Fruit fly (Drosophila melanogaster) whole organism: ENCODE measurements around the gene Klp61F.
"Not testable (repeated sequence)": the region's sequence is repeated elsewhere in the genome, so short reads cannot be mapped to it uniquely, and the experiment has no call there.

Source experiments
- CG8478 ChIP-seq: fragments of >200 bp; optimal IDR thresholded peaks from 2 replicates; lab custom pipeline; 2018; ENCODE audit warnings: inconsistent platforms
- Dll ChIP-seq: fragments of >200 bp; optimal IDR thresholded peaks from 2 replicates; lab custom pipeline; 2017
- EcR ChIP-seq, 2 experiments: fragments of >200 bp; optimal IDR thresholded peaks; 2 replicates each; lab custom pipeline; 2017; ENCODE audit warnings: missing biosample characterization in 2 of 2, missing genetic modification characterization in 2 of 2, missing genetic modification reagents in 2 of 2
- pan ChIP-seq: fragments of >200 bp; optimal IDR thresholded peaks from 2 replicates; lab custom pipeline; 2017
- psq ChIP-seq: fragments of >200 bp; optimal IDR thresholded peaks from 2 replicates; lab custom pipeline; 2017
- usp ChIP-seq: fragments of >200 bp; optimal IDR thresholded peaks from 2 replicates; lab custom pipeline; 2017; ENCODE audit warnings: missing biosample characterization, missing genetic modification characterization, mixed read lengths

Klp61F gene

DNA sequence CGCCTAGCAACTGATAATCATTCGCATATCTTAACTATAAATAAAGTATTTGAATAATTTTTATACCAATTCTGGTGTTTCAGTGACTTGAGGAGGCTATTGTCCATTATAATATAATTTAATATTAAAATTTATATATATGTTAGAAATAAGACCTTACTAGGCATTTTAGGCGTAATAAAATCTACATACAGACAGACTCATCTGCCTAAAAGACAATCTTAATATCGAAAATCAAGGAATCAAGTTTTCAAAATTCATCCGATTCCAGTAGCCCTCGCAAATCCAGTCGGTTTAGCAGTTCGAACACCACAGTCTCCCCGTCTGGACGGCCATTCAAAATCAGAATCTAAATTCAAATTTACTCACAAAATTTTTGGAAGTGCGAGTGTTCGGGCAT lies 6.0 kb upstream of the Klp61F start, which contains the start of the genes CG9130 and CG9133:
CG9130 (plus strand) TSS at position 301 of the 400 bp plus-strand sequence.
CG9133 (plus strand) TSS at position 301 of the 400 bp plus-strand sequence.
- TF ChIP-seq CG8478 (lab: Kevin White, UChicago) (no peak), Dll (lab: Kevin White, UChicago) (no peak), usp (GFP tag; lab: Kevin White, UChicago) (no peak), EcR (GFP tag; optimal IDR thresholded peaks at IDR 0.05; lab: Kevin White, UChicago) (no peak), pan (lab: Kevin White, UChicago) (no peak), psq (lab: Kevin White, UChicago) (no peak)

- TF ChIP-seq Dll (lab: Kevin White, UChicago) (no peak), CG8478 (lab: Kevin White, UChicago) (no peak), psq (lab: Kevin White, UChicago) (no peak), pan (lab: Kevin White, UChicago) (no peak), EcR (GFP tag; optimal IDR thresholded peaks at IDR 0.05; lab: Kevin White, UChicago) (no peak), usp (GFP tag; lab: Kevin White, UChicago) (no peak)
Observed at dm6 chr3L:1250396-1250795, 4.7 kb upstream of the Klp61F start, which contains the start of gene Bfc. TSS of gene Bfc (plus strand) at chr3L:1250696.

DNA sequence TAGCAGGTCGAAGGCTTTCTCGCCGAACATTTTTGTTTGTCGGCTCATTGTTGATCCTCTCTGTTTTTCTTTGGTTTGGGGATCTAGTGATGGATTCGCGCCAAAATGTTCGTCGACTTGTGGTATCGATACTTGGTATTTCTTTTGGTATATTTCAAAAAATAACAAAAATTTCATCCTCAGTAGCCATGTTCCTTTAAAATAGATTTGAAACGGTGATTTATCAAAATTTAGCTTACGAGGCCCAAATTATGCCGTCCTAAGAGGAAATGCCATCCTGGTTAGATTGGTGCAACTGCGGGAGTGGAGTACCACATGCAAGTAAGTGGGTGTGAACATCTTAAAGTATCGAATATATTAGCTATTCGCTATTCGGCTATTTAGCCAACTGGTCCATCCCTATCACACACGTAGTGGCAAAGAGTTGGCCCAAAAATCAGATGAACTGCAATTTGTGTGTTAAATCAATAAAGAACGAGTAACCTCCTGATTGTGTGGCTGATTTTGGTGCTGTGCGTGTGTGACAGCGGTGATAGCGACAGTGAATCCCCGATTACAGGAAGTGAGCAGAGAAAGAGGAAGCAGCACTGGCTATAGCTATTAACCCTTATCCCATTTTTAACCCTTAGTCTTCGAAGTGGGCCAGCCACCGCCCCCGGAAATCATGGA lies 2.1 kb upstream of the Klp61F start, which contains the start of the genes Psf1 and Sac1:
Psf1 (minus strand) TSS at position 51 of the 669 bp plus-strand sequence.
Sac1 (plus strand) TSS at position 191 of the 669 bp plus-strand sequence.
- no peak for TF ChIP-seq pan (lab: Kevin White, UChicago)
- TF ChIP-seq psq (lab: Kevin White, UChicago): no peak
- TF ChIP-seq Dll (lab: Kevin White, UChicago): no peak
- no peak for TF ChIP-seq EcR (GFP tag; optimal IDR thresholded peaks at IDR 0.05; lab: Kevin White, UChicago)
- TF ChIP-seq CG8478 (lab: Kevin White, UChicago): no peak
- no peak for TF ChIP-seq usp (GFP tag; lab: Kevin White, UChicago)

DNA sequence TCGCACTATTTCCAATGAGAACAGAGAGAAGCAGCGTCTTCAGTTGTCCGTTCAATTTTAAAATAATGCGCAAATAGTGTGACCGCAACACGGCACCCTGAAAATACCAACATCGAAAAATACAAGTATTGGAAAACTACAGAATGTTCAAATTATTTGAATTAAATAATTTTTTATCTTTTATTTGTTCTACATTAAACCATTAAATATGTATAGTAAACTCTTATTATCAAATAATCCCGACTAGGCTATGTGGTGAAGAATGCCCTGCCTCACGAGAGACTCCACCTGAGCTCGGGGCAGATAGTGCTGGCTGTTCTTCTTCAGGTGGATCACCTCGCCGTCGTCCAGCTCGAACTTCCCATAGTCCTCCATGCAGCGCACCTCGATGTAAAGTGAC lies 1.1 kb upstream of the Klp61F start, which contains the start of gene CG32318:
CG32318 (minus strand) TSS at position 101 of the 400 bp plus-strand sequence.
- not testable (repeated sequence) for TF ChIP-seq psq (lab: Kevin White, UChicago); CG8478 (lab: Kevin White, UChicago); EcR (GFP tag; optimal IDR thresholded peaks at IDR 0.05; lab: Kevin White, UChicago)

DNA sequence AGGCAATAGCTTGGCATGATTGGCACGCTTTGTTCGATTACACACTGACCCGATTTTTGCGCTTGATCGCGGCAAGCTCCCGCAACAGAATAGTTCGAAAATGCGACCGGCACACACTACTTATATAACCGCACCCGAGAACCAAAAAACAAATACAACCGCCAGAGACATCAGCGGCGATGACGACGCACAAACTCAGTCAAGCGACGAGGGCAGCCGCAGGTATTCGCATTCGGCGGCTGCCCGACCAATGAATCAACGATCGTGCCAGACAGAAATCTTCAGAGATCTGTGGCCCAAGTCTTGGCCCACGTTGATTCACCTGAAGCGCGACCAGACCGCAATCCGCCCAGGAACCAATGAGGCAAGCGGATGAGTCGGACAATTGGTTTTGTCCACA lies 7.5 kb downstream of the Klp61F start, which contains the start of gene CG9192:
CG9192 (minus strand) TSS at position 101 of the 400 bp plus-strand sequence.
- no peak for TF ChIP-seq usp (GFP tag; lab: Kevin White, UChicago)
- TF ChIP-seq psq (lab: Kevin White, UChicago): no peak
- no peak for TF ChIP-seq EcR (GFP tag; optimal IDR thresholded peaks at IDR 0.05; lab: Kevin White, UChicago)
- no peak for TF ChIP-seq Dll (lab: Kevin White, UChicago)
- no peak for TF ChIP-seq pan (lab: Kevin White, UChicago)
- no peak for TF ChIP-seq CG8478 (lab: Kevin White, UChicago)

DNA sequence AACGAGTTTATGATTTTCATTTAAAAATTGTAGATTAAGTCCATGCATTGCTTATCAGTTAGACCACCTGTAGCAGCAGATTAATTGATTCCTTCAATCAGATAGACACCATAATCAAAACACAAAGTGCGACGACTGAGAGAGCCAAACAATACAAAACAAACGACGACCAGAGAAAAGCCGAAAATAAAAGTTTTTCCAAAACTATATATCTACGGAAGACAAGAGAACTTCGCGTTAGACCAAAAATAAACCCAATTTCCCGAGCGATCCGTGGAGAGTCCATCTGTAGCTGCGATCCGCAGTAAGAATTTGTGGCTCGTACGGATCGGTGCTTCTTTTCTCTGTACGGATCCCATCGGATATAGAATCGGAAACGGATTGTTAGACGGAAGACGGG lies 10.3 kb downstream of the Klp61F start, which contains the start of gene galene:
galene (plus strand) TSS at position 301 of the 400 bp plus-strand sequence.
- TF ChIP-seq EcR (GFP tag; optimal IDR thresholded peaks at IDR 0.05; lab: Kevin White, UChicago): no peak
- no peak for TF ChIP-seq Dll (lab: Kevin White, UChicago)
- TF ChIP-seq pan (lab: Kevin White, UChicago): no peak
- TF ChIP-seq usp (GFP tag; lab: Kevin White, UChicago): no peak
- no peak for TF ChIP-seq CG8478 (lab: Kevin White, UChicago)
- no peak for TF ChIP-seq psq (lab: Kevin White, UChicago)

- TF ChIP-seq psq (lab: Kevin White, UChicago) (no peak), Dll (lab: Kevin White, UChicago) (no peak), EcR (GFP tag; optimal IDR thresholded peaks at IDR 0.05; lab: Kevin White, UChicago) (no peak), pan (lab: Kevin White, UChicago) (no peak), CG8478 (lab: Kevin White, UChicago) (no peak), usp (GFP tag; lab: Kevin White, UChicago) (no peak)
Observed at dm6 chr3L:1233830-1234229, 11.9 kb downstream of the Klp61F start, which contains the start of gene CG33966. TSS of gene CG33966 (plus strand) at chr3L:1234130.

- TF ChIP-seq pan (lab: Kevin White, UChicago) (no peak), EcR (GFP tag; optimal IDR thresholded peaks at IDR 0.05; lab: Kevin White, UChicago) (no peak), Dll (lab: Kevin White, UChicago) (no peak)
Observed at dm6 chr3L:1232582-1232981, 13.1 kb downstream of the Klp61F start, which contains the start of gene CG33965. TSS of gene CG33965 (plus strand) at chr3L:1232882.

DNA sequence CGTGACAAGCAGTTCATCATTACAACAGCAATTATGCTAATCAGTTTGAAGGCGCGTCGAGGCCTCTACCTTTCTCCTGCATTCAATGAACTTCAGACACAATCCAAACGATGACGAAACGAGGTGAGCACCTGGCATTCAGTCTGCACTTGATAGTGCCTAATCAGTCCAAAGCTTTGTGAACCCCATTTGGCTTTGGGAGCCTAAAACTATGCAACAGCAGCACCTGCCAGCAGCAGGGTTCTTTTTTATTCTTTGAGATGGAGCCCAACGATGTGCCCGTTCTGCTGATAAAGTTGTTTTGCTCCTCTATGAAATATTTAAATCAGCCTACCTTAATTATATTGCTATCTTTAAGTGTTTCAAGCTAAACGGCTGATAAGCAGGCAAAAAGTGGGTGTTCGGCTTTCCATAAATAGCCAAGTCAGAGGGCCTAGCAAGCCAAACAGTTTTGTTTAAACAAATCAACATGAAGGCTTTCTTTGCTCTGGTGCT lies 18.4 kb downstream of the Klp61F start, which contains the start of gene LysS:
LysS (plus strand) TSS at position 445 of the 495 bp plus-strand sequence.
- TF ChIP-seq EcR (GFP tag; optimal IDR thresholded peaks at IDR 0.05; lab: Kevin White, UChicago) (no peak), Dll (lab: Kevin White, UChicago) (no peak), usp (GFP tag; lab: Kevin White, UChicago) (no peak), pan (lab: Kevin White, UChicago) (no peak), CG8478 (lab: Kevin White, UChicago) (no peak), psq (lab: Kevin White, UChicago) (no peak)

- TF ChIP-seq psq (lab: Kevin White, UChicago) (no peak), pan (lab: Kevin White, UChicago) (no peak), EcR (GFP tag; optimal IDR thresholded peaks at IDR 0.05; lab: Kevin White, UChicago) (no peak), usp (GFP tag; lab: Kevin White, UChicago) (no peak), Dll (lab: Kevin White, UChicago) (no peak), CG8478 (lab: Kevin White, UChicago) (no peak)
Observed at dm6 chr3L:1218596-1218995, 27.1 kb downstream of the Klp61F start, which contains the start of gene LysP. TSS of gene LysP (minus strand) at chr3L:1218696.

DNA sequence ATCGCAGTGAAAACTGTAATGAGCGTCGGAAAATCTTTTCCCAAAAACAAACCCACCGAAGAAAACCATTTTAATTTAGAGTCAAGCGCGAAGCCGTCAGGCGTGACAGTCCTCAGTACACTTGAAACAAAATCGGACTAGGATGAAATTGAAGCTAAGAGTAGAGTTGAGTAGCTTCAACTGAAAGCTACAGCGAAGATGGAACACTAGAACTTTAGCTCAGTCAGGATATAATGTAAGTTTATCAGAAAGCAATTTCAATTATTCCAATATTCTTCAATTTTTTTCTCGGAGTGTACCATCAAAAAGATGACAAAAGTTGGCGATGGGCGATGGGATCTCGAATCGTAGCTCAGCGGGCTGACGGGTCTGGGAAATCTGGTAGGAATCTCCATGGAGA lies 29.2 kb downstream of the Klp61F start:
- no peak for TF ChIP-seq CG8478 (lab: Kevin White, UChicago)
- no peak for TF ChIP-seq Dll (lab: Kevin White, UChicago)
- TF ChIP-seq usp (GFP tag; lab: Kevin White, UChicago): no peak
- TF ChIP-seq EcR (GFP tag; optimal IDR thresholded peaks at IDR 0.05; lab: Kevin White, UChicago): no peak
- no peak for TF ChIP-seq psq (lab: Kevin White, UChicago)
- TF ChIP-seq pan (lab: Kevin White, UChicago): no peak
